Worm (Caenorhabditis elegans) whole organism, early embryonic: ENCODE results near the gene T19C4.1.

Source experiments
- B0310.2 ChIP-seq: sonication (generic microtip); optimal IDR thresholded peaks from 2 replicates; lab custom pipeline; 2016; ENCODE audit warnings: mild to moderate bottlenecking, missing genetic modification characterization, missing compliant biosample characterization
- aly-1 ChIP-seq: sonication (generic microtip); optimal IDR thresholded peaks from 2 replicates; lab custom pipeline; 2016; ENCODE audit warnings: missing genetic modification characterization, missing compliant biosample characterization
- ama-1 ChIP-seq: fragments of 150-350 bp; optimal IDR thresholded peaks from 2 replicates; lab custom pipeline; 2014
- ceh-13 ChIP-seq: fragments of 200-800 bp; sonication (Bioruptor generic); optimal IDR thresholded peaks from 2 replicates; lab custom pipeline; 2018; ENCODE audit warnings: mild to moderate bottlenecking, missing genetic modification characterization, missing compliant biosample characterization
- flt-1 ChIP-seq: fragments of 200-800 bp; sonication (Bioruptor generic); IDR thresholded peaks from 2 replicates; pipeline ENCODE4 v1.3.6; 2022; ENCODE audit warnings: missing genetic modification characterization, missing compliant biosample characterization
- hmg-4 ChIP-seq: fragments of 200-800 bp; sonication (Bioruptor generic); optimal IDR thresholded peaks from 2 replicates; lab custom pipeline; 2018; ENCODE audit warnings: mild to moderate bottlenecking, missing genetic modification characterization, missing compliant biosample characterization
- hnd-1 ChIP-seq: sonication (generic microtip); optimal IDR thresholded peaks from 2 replicates; lab custom pipeline; 2016; ENCODE audit warnings: missing genetic modification characterization, missing compliant biosample characterization
- pes-1 ChIP-seq: fragments of 200-800 bp; sonication (Bioruptor generic); IDR thresholded peaks from 2 replicates; pipeline ENCODE4 v1.3.6; 2022; ENCODE audit warnings: missing genetic modification reagents, missing genetic modification characterization, missing compliant biosample characterization
- scrt-1 ChIP-seq: fragments of 200-800 bp; sonication (Bioruptor generic); IDR thresholded peaks from 2 replicates; pipeline ENCODE4 v1.3.6; 2022; ENCODE audit warnings: missing genetic modification characterization, missing compliant biosample characterization
- tbx-11 ChIP-seq: fragments of 200-800 bp; sonication (Bioruptor generic); IDR thresholded peaks from 2 replicates; pipeline ENCODE4 v1.3.6; 2022; ENCODE audit warnings: missing genetic modification characterization, missing compliant biosample characterization
- tbx-37 ChIP-seq: fragments of 200-800 bp; sonication (Bioruptor generic); conservative IDR thresholded peaks from 2 replicates; pipeline ENCODE4 v1.3.6; 2022; ENCODE audit warnings: missing genetic modification reagents, missing genetic modification characterization, missing compliant biosample characterization

ce11 chrV:11118179-11118725 is 31.3 kb upstream of the T19C4.1 start:
- TF ChIP-seq tbx-11 (GFP tag; lab: Robert Waterston, UW) (no peak), ama-1 (lab: Kevin White, UChicago) (no peak), B0310.2 (tag; lab: Kevin White, UChicago) (no peak), ceh-13 (GFP tag; lab: Kevin White, UChicago) (no peak), aly-1 (tag; lab: Kevin White, UChicago) (no peak), tbx-37 (GFP tag; lab: Robert Waterston, UW) (no peak), hmg-4 (GFP tag; lab: Kevin White, UChicago) (no peak), hnd-1 (tag; lab: Kevin White, UChicago) (no peak), flt-1 (GFP tag; lab: Robert Waterston, UW) (no peak), pes-1 (GFP tag; lab: Robert Waterston, UW) (no peak), scrt-1 (GFP tag; lab: Robert Waterston, UW) (no peak)
